Worm (Caenorhabditis elegans) whole organism, L2 larva: ENCODE data around the gene Y81B9A.4.

Experiments
- C34F6.9 ChIP-seq: fragments of 150-350 bp; optimal IDR thresholded peaks from 2 replicates; lab custom pipeline; 2014; ENCODE audit warnings: missing biosample characterization, missing genetic modification characterization
- F13H6.1 ChIP-seq: sonication (generic microtip); optimal IDR thresholded peaks from 2 replicates; lab custom pipeline; 2016; ENCODE audit warnings: missing genetic modification characterization, missing compliant biosample characterization
- Y55F3AM.14 ChIP-seq: fragments of 200-800 bp; sonication (Bioruptor generic); optimal IDR thresholded peaks from 2 replicates; lab custom pipeline; 2018; ENCODE audit warnings: mild to moderate bottlenecking, missing genetic modification characterization, missing compliant biosample characterization
- alr-1 ChIP-seq: fragments of 150-350 bp; optimal IDR thresholded peaks from 2 replicates; lab custom pipeline; 2014; ENCODE audit warnings: missing biosample characterization, missing genetic modification characterization
- blmp-1 ChIP-seq: sonication (generic microtip); optimal IDR thresholded peaks from 2 replicates; lab custom pipeline; 2017; ENCODE audit warnings: missing genetic modification characterization, mild to moderate bottlenecking, missing compliant biosample characterization, antibody characterized with exemption, moderate library complexity; ENCODE audit not compliant: insufficient read depth
- ceh-16 ChIP-seq: fragments of 150-350 bp; optimal IDR thresholded peaks from 2 replicates; lab custom pipeline; 2014; ENCODE audit warnings: missing biosample characterization, missing genetic modification characterization
- crh-2 ChIP-seq: sonication (generic microtip); optimal IDR thresholded peaks from 2 replicates; lab custom pipeline; 2017; ENCODE audit warnings: missing biosample characterization, missing genetic modification characterization
- dmd-4 ChIP-seq: sonication (generic microtip); optimal IDR thresholded peaks from 2 replicates; lab custom pipeline; 2017; ENCODE audit warnings: missing biosample characterization, missing genetic modification characterization
- egl-27 ChIP-seq: sonication (generic microtip); optimal IDR thresholded peaks from 3 replicates; lab custom pipeline; 2017; ENCODE audit warnings: missing biosample characterization, missing genetic modification reagents, missing genetic modification characterization
- elt-1 ChIP-seq: fragments of 150-350 bp; optimal IDR thresholded peaks from 2 replicates; lab custom pipeline; 2014; ENCODE audit warnings: missing biosample characterization, missing genetic modification characterization
- fos-1 ChIP-seq: fragments of 150-350 bp; optimal IDR thresholded peaks from 2 replicates; lab custom pipeline; 2014; ENCODE audit warnings: missing biosample characterization, missing genetic modification characterization
- gmeb-1 ChIP-seq: fragments of 150-350 bp; optimal IDR thresholded peaks from 2 replicates; lab custom pipeline; 2014; ENCODE audit warnings: missing biosample characterization, missing genetic modification characterization
- lin-39 ChIP-seq: fragments of 150-350 bp; optimal IDR thresholded peaks from 2 replicates; lab custom pipeline; 2014; ENCODE audit warnings: missing biosample characterization, missing genetic modification reagents, missing genetic modification characterization
- lsy-2 ChIP-seq, 2 experiments: fragments of 150-350 bp in 1 of 2; sonication (generic microtip) in 1 of 2; optimal IDR thresholded peaks; 2 replicates each; lab custom pipeline; 2014 to 2017; ENCODE audit warnings: missing biosample characterization in 2 of 2, missing genetic modification characterization in 2 of 2
- mab-5 ChIP-seq: fragments of 150-350 bp; optimal IDR thresholded peaks from 2 replicates; lab custom pipeline; 2014; ENCODE audit warnings: missing biosample characterization, missing genetic modification characterization
- mbf-1 ChIP-seq: sonication (generic microtip); optimal IDR thresholded peaks from 2 replicates; lab custom pipeline; 2017; ENCODE audit warnings: missing biosample characterization, missing genetic modification characterization
- mdl-1 ChIP-seq, 2 experiments: fragments of 150-350 bp in 1 of 2; sonication (generic microtip) in 1 of 2; optimal IDR thresholded peaks; 2 replicates each; lab custom pipeline; 2017; ENCODE audit warnings: missing biosample characterization in 2 of 2, missing genetic modification characterization in 2 of 2
- nhr-11 ChIP-seq: fragments of 150-350 bp; optimal IDR thresholded peaks from 2 replicates; lab custom pipeline; 2014; ENCODE audit warnings: missing biosample characterization, missing genetic modification characterization
- nhr-12 ChIP-seq: fragments of 150-350 bp; optimal IDR thresholded peaks from 2 replicates; lab custom pipeline; 2014; ENCODE audit warnings: missing biosample characterization, missing genetic modification characterization
- nhr-129 ChIP-seq: fragments of 150-350 bp; optimal IDR thresholded peaks from 2 replicates; lab custom pipeline; 2014; ENCODE audit warnings: missing biosample characterization, missing genetic modification characterization
- nhr-21 ChIP-seq: fragments of 150-350 bp; optimal IDR thresholded peaks from 2 replicates; lab custom pipeline; 2014; ENCODE audit warnings: missing biosample characterization, missing genetic modification characterization
- nhr-237 ChIP-seq: fragments of 150-350 bp; optimal IDR thresholded peaks from 2 replicates; lab custom pipeline; 2014; ENCODE audit warnings: missing biosample characterization, missing genetic modification characterization
- nhr-25 ChIP-seq: fragments of 150-350 bp; sonication (generic microtip); optimal IDR thresholded peaks from 3 replicates; lab custom pipeline; 2014; ENCODE audit warnings: missing biosample characterization, missing genetic modification characterization
- nhr-6 ChIP-seq: fragments of 150-350 bp; optimal IDR thresholded peaks from 2 replicates; lab custom pipeline; 2014; ENCODE audit warnings: missing biosample characterization, missing genetic modification characterization
- nhr-77 ChIP-seq: fragments of 150-350 bp; optimal IDR thresholded peaks from 2 replicates; lab custom pipeline; 2014; ENCODE audit warnings: missing biosample characterization, missing genetic modification characterization
- sem-4 ChIP-seq: fragments of 150-350 bp; optimal IDR thresholded peaks from 2 replicates; lab custom pipeline; 2014; ENCODE audit warnings: missing biosample characterization, missing genetic modification reagents, missing genetic modification characterization
- skn-1 ChIP-seq: sonication (generic microtip); optimal IDR thresholded peaks from 2 replicates; lab custom pipeline; 2017; ENCODE audit warnings: missing biosample characterization, missing genetic modification characterization
- sma-3 ChIP-seq: sonication (generic microtip); optimal IDR thresholded peaks from 2 replicates; lab custom pipeline; 2016; ENCODE audit warnings: missing genetic modification reagents, missing genetic modification characterization, missing compliant biosample characterization
- sma-9 ChIP-seq, 2 experiments: fragments of 150-350 bp in 1 of 2; sonication (generic microtip) in 1 of 2; optimal IDR thresholded peaks; 2 replicates each; lab custom pipeline; 2014 to 2016; ENCODE audit warnings: missing genetic modification characterization in 2 of 2, mild to moderate bottlenecking in 1 of 2, missing biosample characterization in 1 of 2, missing compliant biosample characterization in 1 of 2, missing genetic modification reagents in 1 of 2, moderate library complexity in 1 of 2
- unc-39 ChIP-seq: fragments of 150-350 bp; optimal IDR thresholded peaks from 2 replicates; lab custom pipeline; 2014; ENCODE audit warnings: missing biosample characterization, missing genetic modification characterization
- unc-55 ChIP-seq: fragments of 150-350 bp; sonication (generic microtip); optimal IDR thresholded peaks from 3 replicates; lab custom pipeline; 2014; ENCODE audit warnings: missing biosample characterization, missing genetic modification reagents, missing genetic modification characterization
- ztf-1 ChIP-seq: fragments of 200-800 bp; sonication (Bioruptor generic); conservative IDR thresholded peaks from 2 replicates; pipeline ENCODE4 v1.3.6; 2022; ENCODE audit warnings: missing genetic modification characterization, missing compliant biosample characterization
- ztf-4 ChIP-seq: fragments of 150-350 bp; optimal IDR thresholded peaks from 2 replicates; lab custom pipeline; 2014; ENCODE audit warnings: missing biosample characterization, missing genetic modification characterization

The Y81B9A.4 gene

ce11 chrX:9226904-9227303 is 46.2 kb upstream of the Y81B9A.4 start:
- peak; percentile 31 for TF ChIP-seq nhr-21 (tag; lab: Kevin White, UChicago)
- no peak for TF ChIP-seq F13H6.1 (tag; lab: Kevin White, UChicago)

ce11 chrX:9225273-9225672 is 44.5 kb upstream of the Y81B9A.4 start:
- TF ChIP-seq gmeb-1 (tag; lab: Kevin White, UChicago) (peak; percentile 8), nhr-25 (tag; lab: Kevin White, UChicago) (peak; percentile 14), ztf-1 (GFP tag; lab: Robert Waterston, UW) (no peak), nhr-129 (tag; lab: Kevin White, UChicago) (peak; percentile 20), elt-1 (tag; lab: Kevin White, UChicago) (no peak), fos-1 (tag; lab: Kevin White, UChicago) (peak; percentile 63), mbf-1 (tag; lab: Kevin White, UChicago) (no peak), skn-1 (tag; lab: Kevin White, UChicago) (no peak), sma-9 (GFP tag; optimal IDR thresholded peaks at IDR 0.05; lab: Kevin White, UChicago) (peak; percentile 56), sma-9 (tag; optimal IDR thresholded peaks at IDR 0.05; lab: Kevin White, UChicago) (no peak), lin-39 (tag; lab: Kevin White, UChicago) (no peak), unc-55 (no peak), F13H6.1 (tag; lab: Kevin White, UChicago) (peak; percentile 60), blmp-1 (tag; lab: Kevin White, UChicago) (peak; percentile 43), crh-2 (peak; percentile 22), mab-5 (tag; lab: Kevin White, UChicago) (no peak), nhr-21 (tag; lab: Kevin White, UChicago) (peak; percentile 10), mdl-1 (tag; optimal IDR thresholded peaks at IDR 0.05; lab: Kevin White, UChicago) (peak in 1 of 2 experiments; percentile 5)

ce11 chrX:9213873-9214341 is 33.2 kb upstream of the Y81B9A.4 start, which contains the start of gene C35B8.3:
Gene C35B8.3 (plus strand): TSS chrX:9213923.
- TF ChIP-seq blmp-1 (tag; lab: Kevin White, UChicago), result peak; percentile 51
- no peak for TF ChIP-seq nhr-237 (tag; lab: Kevin White, UChicago)
- peak; percentile 84 for TF ChIP-seq nhr-129 (tag; lab: Kevin White, UChicago)
- no peak for TF ChIP-seq C34F6.9 (tag; lab: Kevin White, UChicago)
- TF ChIP-seq egl-27 (tag; lab: Kevin White, UChicago), result no peak
- TF ChIP-seq sma-3 (GFP tag; lab: Kevin White, UChicago), result peak; percentile 46
- TF ChIP-seq lsy-2 (tag; optimal IDR thresholded peaks at IDR 0.05; lab: Kevin White, UChicago), result no peak
- peak; percentile 78 for TF ChIP-seq sma-9 (GFP tag; optimal IDR thresholded peaks at IDR 0.05; lab: Kevin White, UChicago)
- TF ChIP-seq sma-9 (tag; optimal IDR thresholded peaks at IDR 0.05; lab: Kevin White, UChicago), result no peak
- TF ChIP-seq nhr-25 (tag; lab: Kevin White, UChicago), result peak; percentile 74
- peak; percentile 47 for TF ChIP-seq nhr-6
- TF ChIP-seq alr-1 (tag; lab: Kevin White, UChicago), result no peak
- TF ChIP-seq F13H6.1 (tag; lab: Kevin White, UChicago), result peak; percentile 7
- TF ChIP-seq nhr-21 (tag; lab: Kevin White, UChicago), result peak; percentile 67
- TF ChIP-seq mdl-1 (tag; optimal IDR thresholded peaks at IDR 0.05; lab: Kevin White, UChicago), result peak in 1 of 2 experiments; percentile 61
- no peak for TF ChIP-seq dmd-4 (tag; lab: Kevin White, UChicago)
- peak; percentile 61 for TF ChIP-seq fos-1 (tag; lab: Kevin White, UChicago)
- peak; percentile 65 for TF ChIP-seq Y55F3AM.14 (GFP tag; lab: Kevin White, UChicago)
- TF ChIP-seq sem-4 (tag; lab: Kevin White, UChicago), result no peak
- peak; percentile 69 for TF ChIP-seq crh-2
- no peak for TF ChIP-seq elt-1 (tag; lab: Kevin White, UChicago)
- no peak for TF ChIP-seq nhr-77
- peak; percentile 56 for TF ChIP-seq gmeb-1 (tag; lab: Kevin White, UChicago)
- no peak for TF ChIP-seq nhr-11 (tag; lab: Kevin White, UChicago)
- no peak for TF ChIP-seq nhr-12 (tag; lab: Kevin White, UChicago)
- no peak for TF ChIP-seq ztf-4 (tag; lab: Kevin White, UChicago)

ce11 chrX:9212675-9213074 is 32.0 kb upstream of the Y81B9A.4 start:
- TF ChIP-seq lsy-2 (tag; optimal IDR thresholded peaks at IDR 0.05; lab: Kevin White, UChicago) (no peak), unc-39 (no peak), fos-1 (tag; lab: Kevin White, UChicago) (peak; percentile 91), ceh-16 (tag; lab: Kevin White, UChicago) (no peak), sma-3 (GFP tag; lab: Kevin White, UChicago) (no peak), crh-2 (peak; percentile 64), sma-9 (GFP tag; optimal IDR thresholded peaks at IDR 0.05; lab: Kevin White, UChicago) (peak; percentile 38), sma-9 (tag; optimal IDR thresholded peaks at IDR 0.05; lab: Kevin White, UChicago) (no peak)
